Worm (Caenorhabditis elegans) whole organism, late embryonic: ENCODE results near the gene H37A05.2.
A peak's percentile ranks its signal among the peaks of the same experiment; 100 is the strongest.

Experiments used
- C08G9.2 ChIP-seq: sonication (generic microtip); optimal IDR thresholded peaks from 2 replicates; lab custom pipeline; 2016; ENCODE audit warnings: mild to moderate bottlenecking, missing genetic modification characterization, moderate library complexity, missing compliant biosample characterization
- C38D4.7 ChIP-seq: fragments of 200-800 bp; sonication (Bioruptor generic); optimal IDR thresholded peaks from 2 replicates; lab custom pipeline; 2018; ENCODE audit warnings: mild to moderate bottlenecking, missing genetic modification characterization, moderate library complexity, missing compliant biosample characterization
- K02D7.2 ChIP-seq: sonication (generic microtip); optimal IDR thresholded peaks from 2 replicates; lab custom pipeline; 2017; ENCODE audit warnings: mild to moderate bottlenecking, missing genetic modification characterization, missing compliant biosample characterization
- K09A11.1 ChIP-seq: sonication (generic microtip); optimal IDR thresholded peaks from 2 replicates; lab custom pipeline; 2017; ENCODE audit warnings: antibody characterized with exemption, mild to moderate bottlenecking, missing genetic modification characterization, missing compliant biosample characterization; ENCODE audit not compliant: insufficient read depth
- T23F11.4 ChIP-seq: fragments of 200-800 bp; sonication (Bioruptor generic); optimal IDR thresholded peaks from 2 replicates; lab custom pipeline; 2018; ENCODE audit warnings: mild to moderate bottlenecking, missing genetic modification characterization, missing compliant biosample characterization
- ama-1 ChIP-seq: fragments of 150-350 bp; optimal IDR thresholded peaks from 2 replicates; lab custom pipeline; 2014
- ceh-45 ChIP-seq: fragments of 200-800 bp; sonication (Bioruptor generic); IDR thresholded peaks from 2 replicates; pipeline ENCODE4 v1.3.6; 2022; ENCODE audit warnings: missing genetic modification reagents, missing genetic modification characterization, missing compliant biosample characterization
- ceh-6 ChIP-seq: fragments of 200-800 bp; sonication (Bioruptor generic); optimal IDR thresholded peaks from 2 replicates; lab custom pipeline; 2018; ENCODE audit warnings: mild to moderate bottlenecking, missing genetic modification characterization, missing compliant biosample characterization
- ceh-9 ChIP-seq: sonication (generic microtip); optimal IDR thresholded peaks from 2 replicates; lab custom pipeline; 2016; ENCODE audit warnings: mild to moderate bottlenecking, missing genetic modification characterization, inconsistent platforms, missing compliant biosample characterization
- dmd-4 ChIP-seq: sonication (generic microtip); optimal IDR thresholded peaks from 2 replicates; lab custom pipeline; 2016; ENCODE audit warnings: borderline replicate concordance, missing genetic modification characterization, missing compliant biosample characterization
- dve-1 ChIP-seq: sonication (generic microtip); optimal IDR thresholded peaks from 2 replicates; lab custom pipeline; 2017; ENCODE audit warnings: antibody characterized with exemption, mild to moderate bottlenecking, missing genetic modification characterization, missing compliant biosample characterization
- elt-2 ChIP-seq: sonication (generic microtip); optimal IDR thresholded peaks from 2 replicates; lab custom pipeline; 2016; ENCODE audit warnings: missing genetic modification reagents, missing genetic modification characterization, missing compliant biosample characterization
- elt-4 ChIP-seq: sonication (generic microtip); optimal IDR thresholded peaks from 2 replicates; lab custom pipeline; 2016; ENCODE audit warnings: missing genetic modification characterization, missing compliant biosample characterization
- ets-4 ChIP-seq: sonication (generic microtip); optimal IDR thresholded peaks from 2 replicates; lab custom pipeline; 2016; ENCODE audit warnings: missing genetic modification characterization, missing compliant biosample characterization
- eyg-1 ChIP-seq: sonication (generic microtip); optimal IDR thresholded peaks from 2 replicates; lab custom pipeline; 2016; ENCODE audit warnings: missing genotype, missing genetic modification characterization, missing compliant biosample characterization
- fax-1 ChIP-seq: sonication (generic microtip); optimal IDR thresholded peaks from 2 replicates; lab custom pipeline; 2016; ENCODE audit warnings: missing genotype, missing genetic modification characterization, missing compliant biosample characterization
- gmeb-2 ChIP-seq: sonication (generic microtip); optimal IDR thresholded peaks from 2 replicates; lab custom pipeline; 2016; ENCODE audit warnings: missing genetic modification characterization, inconsistent platforms, missing compliant biosample characterization
- hlh-15 ChIP-seq: sonication (generic microtip); optimal IDR thresholded peaks from 2 replicates; lab custom pipeline; 2016; ENCODE audit warnings: missing genetic modification characterization, missing compliant biosample characterization
- hlh-8 ChIP-seq: sonication (generic microtip); optimal IDR thresholded peaks from 2 replicates; lab custom pipeline; 2016; ENCODE audit warnings: missing genotype, missing genetic modification characterization, missing compliant biosample characterization
- madf-2 ChIP-seq: sonication (generic microtip); optimal IDR thresholded peaks from 2 replicates; lab custom pipeline; 2017; ENCODE audit warnings: missing genetic modification characterization, missing compliant biosample characterization
- nfya-1 ChIP-seq: sonication (generic microtip); optimal IDR thresholded peaks from 2 replicates; lab custom pipeline; 2017; ENCODE audit warnings: missing genetic modification characterization, mild to moderate bottlenecking, missing compliant biosample characterization, antibody characterized with exemption, moderate library complexity
- nhr-11 ChIP-seq: fragments of 150-350 bp; optimal IDR thresholded peaks from 2 replicates; lab custom pipeline; 2014; ENCODE audit warnings: missing biosample characterization, missing genetic modification characterization
- odd-2 ChIP-seq: sonication (generic microtip); optimal IDR thresholded peaks from 2 replicates; lab custom pipeline; 2017; ENCODE audit warnings: antibody characterized with exemption, mild to moderate bottlenecking, missing genetic modification characterization, missing compliant biosample characterization
- pag-3 ChIP-seq: sonication (generic microtip); optimal IDR thresholded peaks from 2 replicates; lab custom pipeline; 2016; ENCODE audit warnings: missing compliant biosample characterization, missing genetic modification characterization, borderline replicate concordance
- pha-2 ChIP-seq: sonication (generic microtip); optimal IDR thresholded peaks from 2 replicates; lab custom pipeline; 2017; ENCODE audit warnings: mild to moderate bottlenecking, missing genetic modification characterization, missing compliant biosample characterization
- pha-4 ChIP-seq: fragments of 150-350 bp; optimal IDR thresholded peaks from 2 replicates; lab custom pipeline; 2018; ENCODE audit warnings: missing biosample characterization, missing genetic modification reagents, missing genetic modification characterization
- pros-1 ChIP-seq: fragments of 150-350 bp; optimal IDR thresholded peaks from 2 replicates; lab custom pipeline; 2014; ENCODE audit warnings: missing biosample characterization, missing genetic modification reagents, missing genetic modification characterization
- rnt-1 ChIP-seq: sonication (generic microtip); optimal IDR thresholded peaks from 2 replicates; lab custom pipeline; 2016; ENCODE audit warnings: missing genetic modification characterization, missing compliant biosample characterization
- syd-9 ChIP-seq: sonication (generic microtip); optimal IDR thresholded peaks from 2 replicates; lab custom pipeline; 2016; ENCODE audit warnings: mild to moderate bottlenecking, missing genetic modification characterization, moderate library complexity, missing compliant biosample characterization
- tbx-2 ChIP-seq: sonication (generic microtip); optimal IDR thresholded peaks from 2 replicates; lab custom pipeline; 2016; ENCODE audit warnings: missing genetic modification characterization, missing compliant biosample characterization
- ttx-3 ChIP-seq: sonication (generic microtip); optimal IDR thresholded peaks from 2 replicates; lab custom pipeline; 2016; ENCODE audit warnings: missing genetic modification reagents, missing genetic modification characterization, missing compliant biosample characterization
- unc-3 ChIP-seq, 2 experiments: fragments of 200-800 bp in 1 of 2; sonication (Bioruptor generic) in 1 of 2; sonication (generic microtip) in 1 of 2; conservative IDR thresholded peaks in 1 of 2; optimal IDR thresholded peaks in 1 of 2; 2 replicates each; pipeline versions ENCODE4 v1.3.6 to Lab custom; 2016 to 2022; ENCODE audit warnings: missing compliant biosample characterization in 2 of 2, missing genetic modification characterization in 2 of 2, missing genetic modification reagents in 1 of 2
- unc-42 ChIP-seq: sonication (generic microtip); optimal IDR thresholded peaks from 2 replicates; lab custom pipeline; 2016; ENCODE audit warnings: missing genotype, missing genetic modification characterization, missing compliant biosample characterization
- unc-86 ChIP-seq: sonication (generic microtip); optimal IDR thresholded peaks from 2 replicates; lab custom pipeline; 2016; ENCODE audit warnings: missing genetic modification characterization, missing compliant biosample characterization

The H37A05.2 gene

DNA sequence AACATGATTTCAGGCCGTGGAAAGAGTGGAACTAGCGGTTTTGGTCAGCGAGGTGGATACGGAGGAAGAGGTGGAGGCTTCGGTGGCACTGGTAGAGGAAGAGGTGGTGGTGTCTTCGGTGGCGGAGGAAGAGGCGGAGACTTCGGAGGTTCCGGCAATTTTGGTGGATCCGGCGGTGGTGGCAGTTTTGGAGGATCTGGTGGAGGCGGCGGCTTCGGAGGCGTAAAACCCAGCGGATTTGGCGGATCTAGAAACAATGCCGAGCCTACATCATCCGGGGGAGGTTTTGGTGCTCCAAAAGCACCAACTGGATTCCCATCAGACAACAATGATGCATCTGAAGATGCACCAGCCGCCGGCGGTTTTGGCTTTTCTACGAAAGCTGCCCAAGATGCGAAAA lies 34.3 kb upstream of the H37A05.2 start:
- TF ChIP-seq hlh-8 (tag; lab: Kevin White, UChicago) = no peak
- no peak for TF ChIP-seq unc-3 (GFP tag; conservative IDR thresholded peaks at IDR 0.05; lab: Robert Waterston, UW)
- TF ChIP-seq unc-3 (tag; optimal IDR thresholded peaks at IDR 0.05; lab: Kevin White, UChicago) = no peak
- TF ChIP-seq elt-2 (tag; lab: Kevin White, UChicago) = no peak
- no peak for TF ChIP-seq ttx-3 (tag; lab: Kevin White, UChicago)
- TF ChIP-seq nhr-11 (tag; lab: Kevin White, UChicago) = no peak
- no peak for TF ChIP-seq unc-42 (tag; lab: Kevin White, UChicago)
- TF ChIP-seq nfya-1 = no peak
- TF ChIP-seq madf-2 (tag; lab: Kevin White, UChicago) = no peak
- no peak for TF ChIP-seq odd-2
- TF ChIP-seq rnt-1 = no peak
- TF ChIP-seq, all 69 proteins: peak for 0

DNA sequence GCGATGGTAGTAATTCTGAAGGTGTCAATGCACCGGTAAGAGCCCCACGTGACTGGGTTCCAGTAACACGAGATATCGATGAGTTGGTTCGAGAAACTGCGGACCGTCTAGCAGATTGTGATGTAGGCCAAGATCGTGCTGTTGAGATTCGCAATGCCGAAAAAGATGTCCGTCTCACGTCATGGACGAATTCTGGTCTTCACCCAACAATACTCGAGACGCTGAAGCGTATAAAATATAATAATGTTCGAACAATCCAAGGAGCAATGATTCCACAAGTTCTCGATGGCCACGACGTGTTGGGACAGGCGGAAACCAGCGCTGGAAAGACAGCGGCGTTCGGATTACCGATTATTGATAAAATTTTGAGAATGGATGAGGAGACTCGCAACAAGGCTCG lies 32.4 kb upstream of the H37A05.2 start:
- TF ChIP-seq ttx-3 (tag; lab: Kevin White, UChicago) = no peak

DNA sequence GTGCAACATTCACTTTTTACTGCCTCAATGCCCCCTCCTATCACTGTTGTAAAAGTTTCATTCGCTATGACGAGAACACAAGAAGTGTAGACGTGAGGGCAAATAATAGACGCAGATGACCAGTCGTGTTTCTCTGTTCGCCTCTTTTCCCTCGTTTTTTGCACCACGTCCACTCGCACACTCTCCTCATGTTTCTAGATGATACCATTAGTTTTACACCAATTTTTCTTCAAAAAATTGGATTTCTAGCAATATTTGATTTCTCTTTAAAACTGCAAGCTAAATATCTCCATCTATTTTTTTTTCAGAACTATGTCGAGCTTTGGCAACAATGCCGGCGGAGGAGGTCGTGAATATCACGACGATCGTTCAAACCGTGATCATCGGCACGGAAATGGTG lies 31.0 kb upstream of the H37A05.2 start, which contains the start of gene rde-12:
TSS of gene rde-12 (plus strand) at position 301 of the 400 bp plus-strand sequence.
- no peak for TF ChIP-seq ceh-9 (tag; lab: Kevin White, UChicago)
- TF ChIP-seq hlh-15 (tag; lab: Kevin White, UChicago) = no peak
- no peak for TF ChIP-seq T23F11.4 (GFP tag; lab: Kevin White, UChicago)
- no peak for TF ChIP-seq K02D7.2 (tag; lab: Kevin White, UChicago)
- no peak for TF ChIP-seq fax-1 (tag; lab: Kevin White, UChicago)
- TF ChIP-seq C08G9.2 (tag; lab: Kevin White, UChicago) = no peak
- TF ChIP-seq rnt-1 = no peak

DNA sequence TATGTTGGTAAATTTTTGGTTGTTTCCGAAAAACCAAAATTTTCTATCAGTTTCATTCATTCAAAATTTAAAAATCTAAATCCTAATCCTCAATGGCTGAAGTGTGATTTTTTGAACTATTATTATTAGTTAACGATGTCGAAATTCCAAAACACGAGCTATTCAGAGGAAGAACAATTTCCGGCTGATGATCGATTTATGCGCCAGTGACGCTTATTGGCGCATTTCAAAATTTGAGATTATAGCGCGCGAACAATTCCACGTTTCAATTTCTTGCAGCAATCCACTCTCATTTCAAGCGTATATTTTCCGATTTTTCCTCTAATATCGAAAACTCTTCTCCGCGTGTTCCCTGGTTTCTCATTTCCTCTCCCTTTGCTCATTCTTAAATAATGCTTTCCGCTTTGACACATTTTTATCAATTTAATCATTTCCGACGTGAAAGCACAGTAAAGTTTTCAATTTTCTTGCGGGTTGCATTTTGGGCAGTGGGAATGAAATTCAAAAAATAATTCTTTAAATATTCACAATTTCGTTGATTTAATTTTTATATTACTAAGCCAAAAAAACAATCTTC lies 30.4 kb upstream of the H37A05.2 start:
- no peak for TF ChIP-seq hlh-15 (tag; lab: Kevin White, UChicago)
- no peak for TF ChIP-seq ceh-45 (GFP tag; lab: Robert Waterston, UW)
- TF ChIP-seq dve-1 (tag; lab: Kevin White, UChicago) = no peak
- no peak for TF ChIP-seq eyg-1 (tag; lab: Kevin White, UChicago)
- no peak for TF ChIP-seq ets-4 (tag; lab: Kevin White, UChicago)
- no peak for TF ChIP-seq ttx-3 (tag; lab: Kevin White, UChicago)
- TF ChIP-seq pha-4 (tag; lab: Kevin White, UChicago) = no peak
- TF ChIP-seq K09A11.1 = no peak
- no peak for TF ChIP-seq ama-1 (lab: Kevin White, UChicago)
- TF ChIP-seq syd-9 = no peak
- no peak for TF ChIP-seq elt-4 (tag; lab: Kevin White, UChicago)
- no peak for TF ChIP-seq fax-1 (tag; lab: Kevin White, UChicago)
- TF ChIP-seq pag-3 (tag; lab: Kevin White, UChicago) = no peak
- no peak for TF ChIP-seq pros-1
- TF ChIP-seq ceh-6 (GFP tag; lab: Kevin White, UChicago) = no peak
- TF ChIP-seq dmd-4 (tag; lab: Kevin White, UChicago) = no peak
- TF ChIP-seq pha-2 (tag; lab: Kevin White, UChicago) = no peak
- TF ChIP-seq unc-86 (tag; lab: Kevin White, UChicago) = no peak
- TF ChIP-seq rnt-1 = no peak
- TF ChIP-seq C38D4.7 (GFP tag; lab: Kevin White, UChicago) = no peak

DNA sequence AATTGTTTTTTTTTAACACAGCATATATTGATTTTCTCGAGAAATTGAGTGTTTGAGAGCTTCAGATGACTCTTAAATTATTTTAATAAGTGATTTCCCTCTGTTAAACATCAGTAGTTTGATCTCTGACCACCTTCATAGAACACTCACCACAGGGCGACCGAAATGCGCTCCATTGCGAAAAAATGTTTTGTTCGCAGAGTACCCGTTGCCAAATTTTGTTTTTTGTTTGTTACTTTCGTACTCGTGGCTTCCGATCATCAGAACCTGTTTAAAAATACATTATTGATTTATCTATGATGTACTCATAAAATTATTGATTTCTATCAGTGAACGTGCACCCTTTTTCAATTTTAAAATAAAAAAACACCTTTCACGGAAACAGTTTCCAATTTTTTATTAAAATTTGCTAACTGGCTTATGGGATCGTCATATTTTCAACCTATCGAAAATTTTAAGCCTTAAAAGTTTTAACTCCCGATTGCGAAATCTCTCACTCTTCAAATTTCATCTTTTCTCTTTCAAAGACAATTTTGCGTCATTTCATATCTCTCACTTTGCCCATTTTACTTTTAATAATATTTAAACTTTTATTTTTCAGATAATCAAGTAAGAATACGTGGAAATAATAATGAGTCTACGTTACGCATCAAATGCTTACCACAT lies 26.7 kb upstream of the H37A05.2 start, which contains the start of gene letm-1:
TSS of gene letm-1 (plus strand) at position 598 of the 666 bp plus-strand sequence.
- TF ChIP-seq gmeb-2 (no peak), tbx-2 (peak; percentile 11)
